Worm (Caenorhabditis elegans): ENCODE results near the gene Y2H9A.4.

ce11 chrV:13445229-13445949 lies at the start of gene Y2H9A.4:
- TF ChIP-seq him-1 (tag; optimal IDR thresholded peaks at IDR 0.05) (no peak), dao-5 (tag; optimal IDR thresholded peaks at IDR 0.05) (no peak)
